Worm (Caenorhabditis elegans): Measurements from ENCODE around the gene npax-1.

npax-1 gene

ce11 chrII:7326997-7327396 lies 4.1 kb downstream of the npax-1 start (continued):
- no peak for TF ChIP-seq daf-19 (GFP tag; conservative IDR thresholded peaks at IDR 0.05)
- no peak for TF ChIP-seq mes-2 (tag; optimal IDR thresholded peaks at IDR 0.05; ENCODE audit: poor library complexity, severe bottlenecking)
- peak; percentile 81 for TF ChIP-seq ctbp-1 (GFP tag; IDR thresholded peaks at IDR 0.05)
- TF ChIP-seq sdz-12 (GFP tag; optimal IDR thresholded peaks at IDR 0.05), result peak; percentile 32
- peak; percentile 54 for TF ChIP-seq nhr-11 (tag; optimal IDR thresholded peaks at IDR 0.05)
- peak; percentile 45; the same call in 1 of the 2 replicates for TF ChIP-seq ZK337.2 (GFP tag; IDR thresholded peaks at IDR 0.05)
- TF ChIP-seq hif-1 (tag; optimal IDR thresholded peaks at IDR 0.05), result peak in 1 of 2 experiments; percentile 55
- 0 out of 2 replicates have a peak, but pooled peaks have one; percentile 20 for TF ChIP-seq vab-7 (GFP tag; IDR thresholded peaks at IDR 0.05)
- peak; percentile 61; the same call in 1 of the 2 replicates for TF ChIP-seq madf-9 (GFP tag; conservative IDR thresholded peaks at IDR 0.05)
- TF ChIP-seq dpl-1 (GFP tag; optimal IDR thresholded peaks at IDR 0.05), result peak; percentile 22

ce11 chrII:7326199-7326598 lies 4.9 kb downstream of the npax-1 start:
- TF ChIP-seq lsy-2 (tag; optimal IDR thresholded peaks at IDR 0.05) (no peak), dmd-8 (GFP tag; IDR thresholded peaks at IDR 0.05) (no peak), egl-27 (tag; optimal IDR thresholded peaks at IDR 0.05) (no peak), lin-39 (tag; optimal IDR thresholded peaks at IDR 0.05) (no peak), nhr-10 (tag; optimal IDR thresholded peaks at IDR 0.05) (no peak), fkh-10 (GFP tag; optimal IDR thresholded peaks at IDR 0.05) (peak; percentile 22), aha-1 (tag) (peak; percentile 71), nhr-28 (tag; optimal IDR thresholded peaks at IDR 0.05) (no peak), T26A8.4 (GFP tag; IDR thresholded peaks at IDR 0.05) (no peak), nhr-237 (tag; optimal IDR thresholded peaks at IDR 0.05) (no peak), fos-1 (tag; optimal IDR thresholded peaks at IDR 0.05) (no peak), zag-1 (tag; optimal IDR thresholded peaks at IDR 0.05) (no peak), ceh-82 (tag; optimal IDR thresholded peaks at IDR 0.05) (no peak), tag-97 (GFP tag; IDR thresholded peaks at IDR 0.05) (no peak), ztf-11 (tag; optimal IDR thresholded peaks at IDR 0.05) (no peak), nhr-111 (GFP tag; optimal IDR thresholded peaks at IDR 0.05) (no peak), skn-1 (tag; optimal IDR thresholded peaks at IDR 0.05) (no peak)

- TF ChIP-seq ctbp-1 (GFP tag; IDR thresholded peaks at IDR 0.05) (peak; percentile 62), php-3 (GFP tag; IDR thresholded peaks at IDR 0.05) (0 out of 2 replicates have a peak, but pooled peaks have one; percentile 7), dmd-6 (GFP tag; IDR thresholded peaks at IDR 0.05) (peak; percentile 29; the same call in 1 of the 2 replicates), nhr-42 (GFP tag; IDR thresholded peaks at IDR 0.05) (no peak), mdl-1 (tag; optimal IDR thresholded peaks at IDR 0.05) (peak in 1 of 2 experiments; percentile 40), skn-1 (tag; optimal IDR thresholded peaks at IDR 0.05) (no peak), lin-38 (GFP tag; IDR thresholded peaks at IDR 0.05) (no peak), hif-1 (tag; optimal IDR thresholded peaks at IDR 0.05) (peak in 1 of 2 experiments; percentile 61), rbr-2 (tag; optimal IDR thresholded peaks at IDR 0.05) (no peak), lsy-2 (tag; optimal IDR thresholded peaks at IDR 0.05) (peak in 1 of 2 experiments; percentile 53), lin-39 (tag; optimal IDR thresholded peaks at IDR 0.05) (no peak), hlh-30 (tag; optimal IDR thresholded peaks at IDR 0.05; ENCODE audit: insufficient read depth) (peak; percentile 45), nhr-11 (tag; optimal IDR thresholded peaks at IDR 0.05) (peak; percentile 19), fkh-10 (GFP tag; optimal IDR thresholded peaks at IDR 0.05) (peak; percentile 50), mep-1 (tag; optimal IDR thresholded peaks at IDR 0.05) (peak; percentile 33), aly-2 (tag; optimal IDR thresholded peaks at IDR 0.05) (no peak), hlh-11 (tag; optimal IDR thresholded peaks at IDR 0.05) (peak; percentile 30), ceh-20 (GFP tag; IDR thresholded peaks at IDR 0.05) (peak; percentile 48; the same call in 1 of the 2 replicates)
Observed at ce11 chrII:7325063-7325480, 6.1 kb downstream of the npax-1 start.

Data from whole organism, L4 larva.